Fruit fly (Drosophila melanogaster) whole organism, embryonic: ENCODE data around the gene H.

ENCODE experiments used
- CG10147 ChIP-seq: fragments of 200-800 bp; sonication (Bioruptor generic); optimal IDR thresholded peaks from 2 replicates; lab custom pipeline; 2019; ENCODE audit warnings: missing biosample characterization, mild to moderate bottlenecking, missing genetic modification characterization, moderate library complexity
- CG11085 ChIP-seq: fragments of 200-800 bp; sonication (Bioruptor generic); IDR thresholded peaks from 2 replicates; pipeline ENCODE4 v1.3.6; 2022; ENCODE audit warnings: missing biosample characterization, missing genetic modification characterization
- CG11093 ChIP-seq: fragments of 200-800 bp; sonication (Bioruptor generic); IDR thresholded peaks from 3 replicates; pipeline ENCODE4 v1.3.6; 2022; ENCODE audit warnings: missing biosample characterization, missing genetic modification characterization
- CG12071 ChIP-seq: fragments of 200-800 bp; sonication (Bioruptor generic); optimal IDR thresholded peaks from 3 replicates; lab custom pipeline; 2018; ENCODE audit warnings: missing biosample characterization, mild to moderate bottlenecking, missing genetic modification characterization
- CG14050 ChIP-seq: fragments of 200-800 bp; sonication (Bioruptor generic); IDR thresholded peaks from 3 replicates; pipeline ENCODE4 v1.3.6; 2022; ENCODE audit warnings: missing biosample characterization, missing genetic modification characterization
- CG1603 ChIP-seq: fragments of 200-800 bp; sonication (Bioruptor generic); optimal IDR thresholded peaks from 2 replicates; lab custom pipeline; 2019; ENCODE audit warnings: missing biosample characterization, mild to moderate bottlenecking, missing genetic modification characterization, moderate library complexity
- CG16779 ChIP-seq: fragments of 200-800 bp; sonication (Bioruptor generic); IDR thresholded peaks from 2 replicates; pipeline ENCODE4 v1.3.6; 2022; ENCODE audit warnings: missing biosample characterization, missing genetic modification characterization
- CG16815 ChIP-seq: fragments of 200-800 bp; sonication (Bioruptor generic); optimal IDR thresholded peaks from 3 replicates; lab custom pipeline; 2017; ENCODE audit warnings: missing biosample characterization, mild to moderate bottlenecking, missing genetic modification characterization
- CG17359 ChIP-seq: fragments of 200-800 bp; sonication (Bioruptor generic); optimal IDR thresholded peaks from 3 replicates; lab custom pipeline; 2018; ENCODE audit warnings: missing biosample characterization, mild to moderate bottlenecking, missing genetic modification characterization, moderate library complexity
- CG17612 ChIP-seq: fragments of 200-800 bp; sonication (Bioruptor generic); IDR thresholded peaks from 2 replicates; pipeline ENCODE4 v1.3.6; 2022; ENCODE audit warnings: missing biosample characterization, missing genetic modification characterization
- CG17912 ChIP-seq: fragments of 200-800 bp; sonication (Bioruptor generic); optimal IDR thresholded peaks from 2 replicates; lab custom pipeline; 2018; ENCODE audit warnings: missing biosample characterization, mild to moderate bottlenecking, missing genetic modification characterization
- CG6854 ChIP-seq: fragments of 200-800 bp; sonication (Bioruptor generic); optimal IDR thresholded peaks from 3 replicates; lab custom pipeline; 2017; ENCODE audit warnings: missing biosample characterization, mild to moderate bottlenecking, missing genetic modification characterization
- CG8290 ChIP-seq, 3 experiments: fragments of 200-800 bp; sonication (Bioruptor generic); optimal IDR thresholded peaks; 2 replicates each; lab custom pipeline; 2016 to 2019; ENCODE audit warnings: missing biosample characterization in 3 of 3, missing genetic modification characterization in 3 of 3, mild to moderate bottlenecking in 2 of 3, moderate library complexity in 1 of 3
- CG9437 ChIP-seq: fragments of 200-800 bp; sonication (Bioruptor generic); optimal IDR thresholded peaks from 2 replicates; lab custom pipeline; 2018; ENCODE audit warnings: missing biosample characterization, mild to moderate bottlenecking, missing genetic modification characterization
- CG9817 ChIP-seq: fragments of 200-800 bp; sonication (Bioruptor generic); optimal IDR thresholded peaks from 2 replicates; lab custom pipeline; 2018; ENCODE audit warnings: missing biosample characterization, mild to moderate bottlenecking, missing genetic modification characterization, moderate library complexity
- CHES-1-like ChIP-seq: fragments of 200-800 bp; sonication (Bioruptor generic); optimal IDR thresholded peaks from 2 replicates; lab custom pipeline; 2016; ENCODE audit warnings: missing biosample characterization, missing genetic modification characterization
- Doc2 ChIP-seq: fragments of 200-800 bp; sonication (Bioruptor generic); IDR thresholded peaks from 2 replicates; pipeline ENCODE4 v1.3.6; 2022; ENCODE audit warnings: missing biosample characterization, missing genetic modification characterization
- ERR ChIP-seq: fragments of 200-800 bp; sonication (Bioruptor generic); optimal IDR thresholded peaks from 2 replicates; lab custom pipeline; 2016; ENCODE audit warnings: missing biosample characterization, missing genetic modification characterization
- Ets97D ChIP-seq: fragments of 200-800 bp; sonication (Bioruptor generic); optimal IDR thresholded peaks from 3 replicates; lab custom pipeline; 2016; ENCODE audit warnings: missing biosample characterization, missing genetic modification characterization
- Fer1 ChIP-seq: fragments of 200-800 bp; sonication (Bioruptor generic); optimal IDR thresholded peaks from 2 replicates; lab custom pipeline; 2017; ENCODE audit warnings: missing biosample characterization, mild to moderate bottlenecking, missing genetic modification characterization
- HLHmδ ChIP-seq: fragments of 200-800 bp; sonication (Bioruptor generic); optimal IDR thresholded peaks from 2 replicates; lab custom pipeline; 2018; ENCODE audit warnings: missing biosample characterization, mild to moderate bottlenecking, missing genetic modification characterization, moderate library complexity
- Hr39 ChIP-seq: fragments of >200 bp; optimal IDR thresholded peaks from 2 replicates; lab custom pipeline; 2017
- MBD-R2 ChIP-seq: fragments of 200-800 bp; sonication (Bioruptor generic); IDR thresholded peaks from 2 replicates; pipeline ENCODE4 v1.3.6; 2022; ENCODE audit warnings: missing biosample characterization, missing genetic modification characterization
- Neu2 ChIP-seq: fragments of 200-800 bp; sonication (Bioruptor generic); optimal IDR thresholded peaks from 3 replicates; lab custom pipeline; 2016; ENCODE audit warnings: missing biosample characterization, missing genetic modification characterization, borderline replicate concordance
- Ravus ChIP-seq: fragments of 200-800 bp; sonication (Bioruptor generic); IDR thresholded peaks from 2 replicates; pipeline ENCODE4 v1.3.6; 2022; ENCODE audit warnings: missing biosample characterization, missing genetic modification characterization
- Six4 ChIP-seq: fragments of 200-800 bp; sonication (Bioruptor generic); optimal IDR thresholded peaks from 2 replicates; lab custom pipeline; 2016; ENCODE audit warnings: missing biosample characterization, missing genetic modification characterization
- Tbp ChIP-seq: fragments of >200 bp; optimal IDR thresholded peaks from 2 replicates; lab custom pipeline; 2018; ENCODE audit warnings: missing biosample characterization, missing genetic modification characterization
- Usf ChIP-seq: fragments of 200-800 bp; sonication (Bioruptor generic); optimal IDR thresholded peaks from 2 replicates; lab custom pipeline; 2017; ENCODE audit warnings: missing genotype, missing biosample characterization, missing genetic modification characterization
- al ChIP-seq: fragments of 200-800 bp; sonication (Bioruptor generic); IDR thresholded peaks from 2 replicates; pipeline ENCODE4 v1.3.6; 2022; ENCODE audit warnings: missing biosample characterization, missing genetic modification characterization
- crp ChIP-seq, 2 experiments: fragments of 200-800 bp; sonication (Bioruptor generic); optimal IDR thresholded peaks; 2 replicates in 1 of 2; 3 replicates in 1 of 2; lab custom pipeline; 2017; ENCODE audit warnings: missing biosample characterization in 2 of 2, missing genetic modification characterization in 2 of 2, mild to moderate bottlenecking in 1 of 2, moderate library complexity in 1 of 2
- gcm ChIP-seq: fragments of 200-800 bp; sonication (Bioruptor generic); optimal IDR thresholded peaks from 2 replicates; lab custom pipeline; 2019; ENCODE audit warnings: missing biosample characterization, mild to moderate bottlenecking, missing genetic modification characterization, moderate library complexity
- gem ChIP-seq: fragments of 200-800 bp; sonication (Bioruptor generic); optimal IDR thresholded peaks from 2 replicates; lab custom pipeline; 2019; ENCODE audit warnings: missing biosample characterization, mild to moderate bottlenecking, missing genetic modification characterization, moderate library complexity
- hbn ChIP-seq: fragments of 200-800 bp; sonication (Bioruptor generic); IDR thresholded peaks from 2 replicates; pipeline ENCODE4 v1.3.6; 2022; ENCODE audit warnings: missing biosample characterization, missing genetic modification characterization; ENCODE audit not compliant: partially characterized antibody
- her ChIP-seq: fragments of 200-800 bp; sonication (Bioruptor generic); optimal IDR thresholded peaks from 2 replicates; lab custom pipeline; 2016; ENCODE audit warnings: missing biosample characterization, missing genetic modification characterization
- kah ChIP-seq: fragments of 200-800 bp; sonication (Bioruptor generic); optimal IDR thresholded peaks from 2 replicates; lab custom pipeline; 2018; ENCODE audit warnings: missing biosample characterization, mild to moderate bottlenecking, missing genetic modification characterization
- lola ChIP-seq, 3 experiments: fragments of >200 bp in 2 of 3; fragments of 200-800 bp in 1 of 3; sonication (Bioruptor generic) in 1 of 3; optimal IDR thresholded peaks; 2 replicates each; lab custom pipeline; 2017 to 2019; ENCODE audit warnings: missing biosample characterization in 3 of 3, missing genetic modification characterization in 3 of 3, mild to moderate bottlenecking in 1 of 3, moderate library complexity in 1 of 3
- luna ChIP-seq: fragments of 200-800 bp; sonication (Bioruptor generic); optimal IDR thresholded peaks from 2 replicates; lab custom pipeline; 2016; ENCODE audit warnings: missing biosample characterization, missing genetic modification characterization
- nau ChIP-seq: fragments of 200-800 bp; sonication (Bioruptor generic); optimal IDR thresholded peaks from 3 replicates; lab custom pipeline; 2017; ENCODE audit warnings: missing biosample characterization, mild to moderate bottlenecking, missing genetic modification characterization, missing genetic modification reagents
- peb ChIP-seq: fragments of 200-800 bp; sonication (Bioruptor generic); IDR thresholded peaks from 2 replicates; pipeline ENCODE4 v1.3.6; 2022; ENCODE audit warnings: missing biosample characterization, missing genetic modification characterization
- pzg ChIP-seq: fragments of 200-800 bp; sonication (Bioruptor generic); optimal IDR thresholded peaks from 3 replicates; lab custom pipeline; 2018; ENCODE audit warnings: missing biosample characterization, mild to moderate bottlenecking, missing genetic modification characterization, moderate library complexity
- row ChIP-seq: fragments of 200-800 bp; sonication (Bioruptor generic); IDR thresholded peaks from 3 replicates; pipeline ENCODE4 v1.3.6; 2022; ENCODE audit warnings: missing biosample characterization, missing genetic modification characterization
- run ChIP-seq: fragments of 200-800 bp; sonication (Bioruptor generic); optimal IDR thresholded peaks from 3 replicates; lab custom pipeline; 2018; ENCODE audit warnings: missing biosample characterization, mild to moderate bottlenecking, missing genetic modification characterization
- sc ChIP-seq, 3 experiments: fragments of >200 bp in 2 of 3; fragments of 200-800 bp in 1 of 3; sonication (Bioruptor generic) in 1 of 3; optimal IDR thresholded peaks; 2 replicates in 2 of 3; 3 replicates in 1 of 3; lab custom pipeline; 2017; ENCODE audit warnings: mild to moderate bottlenecking in 1 of 3, missing biosample characterization in 1 of 3, missing genetic modification characterization in 1 of 3, missing genetic modification reagents in 1 of 3
- sima ChIP-seq: fragments of 200-800 bp; sonication (Bioruptor generic); optimal IDR thresholded peaks from 2 replicates; lab custom pipeline; 2016; ENCODE audit warnings: missing biosample characterization, missing genetic modification characterization
- so ChIP-seq: fragments of 200-800 bp; sonication (Bioruptor generic); IDR thresholded peaks from 3 replicates; pipeline ENCODE4 v1.3.6; 2022; ENCODE audit warnings: missing biosample characterization, missing genetic modification characterization
- sr ChIP-seq: fragments of 200-800 bp; sonication (Bioruptor generic); IDR thresholded peaks from 3 replicates; pipeline ENCODE4 v1.3.6; 2022; ENCODE audit warnings: missing biosample characterization, missing genetic modification characterization
- stc ChIP-seq: fragments of 200-800 bp; sonication (Bioruptor generic); IDR thresholded peaks from 2 replicates; pipeline ENCODE4 v1.3.6; 2022; ENCODE audit warnings: missing biosample characterization, missing genetic modification characterization
- tgo ChIP-seq: fragments of 200-800 bp; sonication (Bioruptor generic); IDR thresholded peaks from 3 replicates; pipeline ENCODE4 v1.3.6; 2022; ENCODE audit warnings: missing biosample characterization, missing genetic modification characterization
- tna ChIP-seq: fragments of 200-800 bp; sonication (Bioruptor generic); IDR thresholded peaks from 2 replicates; pipeline ENCODE4 v1.3.6; 2022; ENCODE audit warnings: missing biosample characterization, missing genetic modification characterization; ENCODE audit not compliant: partially characterized antibody

Gene H

dm6 chr3R:20579816-20580215 is 41.9 kb upstream of the H start, which contains the start of the genes EloB and Srp14 (continued):
- TF ChIP-seq CG6854 (GFP tag; lab: Kevin White, UChicago) (peak; percentile 54), row (GFP tag; lab: Robert Waterston, UW) (peak; percentile 91), sima (GFP tag; lab: Kevin White, UChicago) (peak; percentile 1), sc (optimal IDR thresholded peaks at IDR 0.05; lab: Kevin White, UChicago) (no peak), sc (GFP tag; optimal IDR thresholded peaks at IDR 0.05; lab: Kevin White, UChicago) (no peak), gcm (GFP tag; lab: Kevin White, UChicago) (peak; percentile 82), CG16815 (GFP tag; lab: Kevin White, UChicago) (peak; percentile 46), CG17612 (peak; percentile 40; the same call in 1 of the 2 replicates), ERR (GFP tag; lab: Kevin White, UChicago) (peak; percentile 68), CG12071 (GFP tag; lab: Kevin White, UChicago) (no peak), pzg (GFP tag; lab: Kevin White, UChicago) (peak; percentile 92), HLHmδ (no peak), CG8290 (GFP tag; optimal IDR thresholded peaks at IDR 0.05; lab: Kevin White, UChicago) (peak; percentile 61), CG8290 (tag; optimal IDR thresholded peaks at IDR 0.05; lab: Kevin White, UChicago) (peak; percentile 8 to 73), kah (GFP tag; lab: Kevin White, UChicago) (peak; percentile 18), tgo (GFP tag; lab: Robert Waterston, UW) (peak; percentile 66), nau (GFP tag; lab: Kevin White, UChicago) (no peak), Ets97D (peak; percentile 91), CHES-1-like (GFP tag; lab: Kevin White, UChicago) (peak; percentile 86), tna (peak; percentile 90), luna (no peak), MBD-R2 (GFP tag; lab: Robert Waterston, UW) (peak; percentile 90), Hr39 (lab: Kevin White, UChicago) (no peak), stc (GFP tag; lab: Robert Waterston, UW) (peak; percentile 60), hbn (peak; percentile 97), CG16779 (GFP tag; lab: Robert Waterston, UW) (0 out of 2 replicates have a peak, but pooled peaks have one; percentile 6), CG11093 (0 out of 3 replicates have a peak, but pooled peaks have one; percentile 11), Tbp (GFP tag; lab: Kevin White, UChicago) (no peak), so (GFP tag; lab: Robert Waterston, UW) (peak; percentile 49; the same call in 2 of the 3 replicates), her (GFP tag; lab: Kevin White, UChicago) (peak; percentile 65), Fer1 (GFP tag; lab: Kevin White, UChicago) (peak; percentile 78), peb (GFP tag; lab: Robert Waterston, UW) (no peak), sr (GFP tag; lab: Robert Waterston, UW) (0 out of 3 replicates have a peak, but pooled peaks have one; percentile 23), Neu2 (no peak), CG11085 (GFP tag; lab: Robert Waterston, UW) (peak; percentile 62; the same call in 1 of the 2 replicates), lola (GFP tag; optimal IDR thresholded peaks at IDR 0.05; lab: Kevin White, UChicago) (peak in 1 of 3 experiments; percentile 77), Six4 (GFP tag; lab: Kevin White, UChicago) (peak; percentile 61), CG9437 (GFP tag; lab: Kevin White, UChicago) (peak; percentile 47), crp (GFP tag; optimal IDR thresholded peaks at IDR 0.05; lab: Kevin White, UChicago) (peak in 1 of 2 experiments; percentile 27), CG10147 (GFP tag; lab: Kevin White, UChicago) (peak; percentile 84), CG9817 (tag; lab: Kevin White, UChicago) (peak; percentile 86), CG1603 (tag; lab: Kevin White, UChicago) (peak; percentile 85), Doc2 (no peak), gem (tag; lab: Kevin White, UChicago) (peak; percentile 87), CG17359 (tag; lab: Kevin White, UChicago) (peak; percentile 74), Usf (GFP tag; lab: Kevin White, UChicago) (peak; percentile 19), CG14050 (GFP tag; lab: Robert Waterston, UW) (peak; percentile 48; the same call in 2 of the 3 replicates), run (tag; lab: Kevin White, UChicago) (peak; percentile 52), CG17912 (GFP tag; lab: Kevin White, UChicago) (peak; percentile 64), Ravus (GFP tag; lab: Robert Waterston, UW) (no peak), al (GFP tag; lab: Robert Waterston, UW) (peak; percentile 78)
